Worm (Caenorhabditis elegans) whole organism, L1 larva: Measurements from ENCODE around the gene M03C11.9.

Experiments used
- C04F5.9 ChIP-seq: sonication (generic microtip); optimal IDR thresholded peaks from 2 replicates; lab custom pipeline; 2016; ENCODE audit warnings: missing genetic modification characterization, missing compliant biosample characterization
- C34B4.2 ChIP-seq: sonication (generic microtip); optimal IDR thresholded peaks from 2 replicates; lab custom pipeline; 2017; ENCODE audit warnings: mild to moderate bottlenecking, missing genetic modification characterization, missing compliant biosample characterization
- blmp-1 ChIP-seq: fragments of 150-350 bp; optimal IDR thresholded peaks from 2 replicates; lab custom pipeline; 2014; ENCODE audit warnings: missing biosample characterization, missing genetic modification characterization
- ceh-82 ChIP-seq, 3 experiments: fragments of 150-350 bp in 1 of 3; sonication (generic microtip) in 2 of 3; optimal IDR thresholded peaks; 2 replicates each; lab custom pipeline; 2014 to 2017; ENCODE audit warnings: missing biosample characterization in 3 of 3, missing genetic modification characterization in 3 of 3
- dpl-1 ChIP-seq, 3 experiments: fragments of 150-350 bp in 2 of 3; sonication (generic microtip) in 1 of 3; optimal IDR thresholded peaks; 2 replicates each; lab custom pipeline; 2014 to 2017; ENCODE audit warnings: missing biosample characterization in 3 of 3, missing genetic modification characterization in 3 of 3, missing genetic modification reagents in 3 of 3
- dsc-1 ChIP-seq: sonication (generic microtip); optimal IDR thresholded peaks from 2 replicates; lab custom pipeline; 2016; ENCODE audit warnings: mild to moderate bottlenecking, missing genetic modification characterization, missing compliant biosample characterization
- efl-1 ChIP-seq, 4 experiments: fragments of 150-350 bp; optimal IDR thresholded peaks in 3 of 4; peaks in 1 of 4; 1 replicate in 1 of 4; 2 replicates in 3 of 4; lab custom pipeline; 2014; ENCODE audit warnings: missing biosample characterization in 2 of 4, missing genetic modification characterization in 2 of 4, missing genetic modification reagents in 2 of 4
- efl-3 ChIP-seq: fragments of 200-800 bp; sonication (Bioruptor generic); optimal IDR thresholded peaks from 2 replicates; lab custom pipeline; 2018; ENCODE audit warnings: mild to moderate bottlenecking, missing genetic modification characterization, missing compliant biosample characterization
- elt-3 ChIP-seq, 6 experiments: fragments of 150-350 bp in 1 of 6; sonication (generic microtip); optimal IDR thresholded peaks; 2 replicates each; lab custom pipeline; 2017 to 2018; ENCODE audit warnings: missing biosample characterization in 6 of 6, missing genetic modification characterization in 6 of 6, inconsistent platforms in 1 of 6
- fkh-10 ChIP-seq: sonication (generic microtip); optimal IDR thresholded peaks from 2 replicates; lab custom pipeline; 2017; ENCODE audit warnings: missing biosample characterization, missing genetic modification reagents, missing genetic modification characterization
- fos-1 ChIP-seq: fragments of 150-350 bp; optimal IDR thresholded peaks from 2 replicates; lab custom pipeline; 2014; ENCODE audit warnings: missing biosample characterization, missing genetic modification characterization
- hlh-4 ChIP-seq: sonication (generic microtip); optimal IDR thresholded peaks from 2 replicates; lab custom pipeline; 2016; ENCODE audit warnings: mild to moderate bottlenecking, missing genetic modification characterization, missing compliant biosample characterization
- hpl-2 ChIP-seq: fragments of 150-350 bp; optimal IDR thresholded peaks from 2 replicates; lab custom pipeline; 2014; ENCODE audit warnings: missing biosample characterization, missing genetic modification reagents, missing genetic modification characterization
- isw-1 ChIP-seq: fragments of 200-800 bp; sonication (Bioruptor generic); IDR thresholded peaks from 2 replicates; pipeline ENCODE4 v1.3.6; 2022; ENCODE audit warnings: missing genetic modification characterization, missing compliant biosample characterization
- jun-1 ChIP-seq: fragments of 150-350 bp; optimal IDR thresholded peaks from 2 replicates; lab custom pipeline; 2014; ENCODE audit warnings: missing biosample characterization, missing genetic modification reagents, missing genetic modification characterization
- lin-14 ChIP-seq: fragments of 200-800 bp; sonication (Bioruptor generic); optimal IDR thresholded peaks from 2 replicates; lab custom pipeline; 2018; ENCODE audit warnings: mild to moderate bottlenecking, missing genetic modification characterization, moderate library complexity, missing compliant biosample characterization
- lin-15B ChIP-seq: fragments of 150-350 bp; sonication (generic microtip); optimal IDR thresholded peaks from 3 replicates; lab custom pipeline; 2014; ENCODE audit warnings: missing biosample characterization, missing genetic modification characterization
- lin-35 ChIP-seq, 2 experiments: fragments of 150-350 bp; optimal IDR thresholded peaks; 2 replicates each; lab custom pipeline; 2014; ENCODE audit warnings: missing biosample characterization in 2 of 2, missing genetic modification characterization in 2 of 2, missing genetic modification reagents in 2 of 2
- lin-39 ChIP-seq: fragments of 150-350 bp; optimal IDR thresholded peaks from 2 replicates; lab custom pipeline; 2014; ENCODE audit warnings: missing biosample characterization, missing genetic modification reagents, missing genetic modification characterization
- lir-3 ChIP-seq: sonication (generic microtip); optimal IDR thresholded peaks from 2 replicates; lab custom pipeline; 2016; ENCODE audit warnings: mild to moderate bottlenecking, missing genetic modification characterization, moderate library complexity, missing compliant biosample characterization; ENCODE audit not compliant: poor library complexity
- lsy-2 ChIP-seq, 2 experiments: fragments of 150-350 bp; optimal IDR thresholded peaks; 2 replicates each; lab custom pipeline; 2014; ENCODE audit warnings: missing biosample characterization in 2 of 2, missing genetic modification characterization in 2 of 2
- mep-1 ChIP-seq: fragments of 150-350 bp; optimal IDR thresholded peaks from 2 replicates; lab custom pipeline; 2014; ENCODE audit warnings: missing biosample characterization, missing genetic modification characterization
- nhr-12 ChIP-seq: sonication (generic microtip); optimal IDR thresholded peaks from 2 replicates; lab custom pipeline; 2017; ENCODE audit warnings: missing biosample characterization, missing genetic modification characterization
- nhr-237 ChIP-seq: fragments of 150-350 bp; optimal IDR thresholded peaks from 2 replicates; lab custom pipeline; 2014; ENCODE audit warnings: missing biosample characterization, missing genetic modification characterization
- nhr-71 ChIP-seq: sonication (generic microtip); optimal IDR thresholded peaks from 2 replicates; lab custom pipeline; 2016; ENCODE audit warnings: mild to moderate bottlenecking, missing genetic modification characterization, moderate library complexity, missing compliant biosample characterization
- nhr-76 ChIP-seq: sonication (generic microtip); optimal IDR thresholded peaks from 2 replicates; lab custom pipeline; 2017; ENCODE audit warnings: missing biosample characterization, missing genetic modification characterization
- nhr-85 ChIP-seq: sonication (generic microtip); peaks from one replicate; lab custom pipeline; 2016; ENCODE audit warnings: missing genetic modification characterization, inconsistent platforms, missing compliant biosample characterization
- pag-3 ChIP-seq: sonication (generic microtip); optimal IDR thresholded peaks from 2 replicates; lab custom pipeline; 2017; ENCODE audit warnings: missing genetic modification characterization, mild to moderate bottlenecking, missing compliant biosample characterization, antibody characterized with exemption, borderline replicate concordance; ENCODE audit not compliant: insufficient read depth
- pax-3 ChIP-seq: fragments of 200-800 bp; sonication (Bioruptor generic); optimal IDR thresholded peaks from 2 replicates; lab custom pipeline; 2018; ENCODE audit warnings: mild to moderate bottlenecking, missing genetic modification characterization, moderate library complexity, missing compliant biosample characterization
- pqm-1 ChIP-seq: sonication (generic microtip); optimal IDR thresholded peaks from 3 replicates; lab custom pipeline; 2017; ENCODE audit warnings: missing biosample characterization, missing genetic modification characterization
- rnt-1 ChIP-seq: sonication (generic microtip); optimal IDR thresholded peaks from 2 replicates; lab custom pipeline; 2016; ENCODE audit warnings: mild to moderate bottlenecking, missing genetic modification characterization, moderate library complexity, missing compliant biosample characterization
- skn-1 ChIP-seq: fragments of 150-350 bp; optimal IDR thresholded peaks from 2 replicates; lab custom pipeline; 2014; ENCODE audit warnings: missing biosample characterization, missing genetic modification characterization
- snpc-4 ChIP-seq: fragments of 150-350 bp; optimal IDR thresholded peaks from 2 replicates; lab custom pipeline; 2014; ENCODE audit warnings: missing biosample characterization, missing genetic modification characterization
- snu-23 ChIP-seq: sonication (generic microtip); optimal IDR thresholded peaks from 2 replicates; lab custom pipeline; 2016; ENCODE audit warnings: missing genetic modification characterization, missing compliant biosample characterization
- swsn-7 ChIP-seq: sonication (generic microtip); optimal IDR thresholded peaks from 2 replicates; lab custom pipeline; 2016; ENCODE audit warnings: missing genetic modification characterization, missing compliant biosample characterization
- tlp-1 ChIP-seq: fragments of 150-350 bp; optimal IDR thresholded peaks from 2 replicates; lab custom pipeline; 2014; ENCODE audit warnings: missing biosample characterization, missing genetic modification characterization
- unc-130 ChIP-seq: fragments of 150-350 bp; optimal IDR thresholded peaks from 2 replicates; lab custom pipeline; 2017; ENCODE audit warnings: missing biosample characterization, missing genetic modification characterization, inconsistent platforms

The M03C11.9 gene

ce11 chrIII:10383804-10384203 lies 7.7 kb downstream of the M03C11.9 start:
- TF ChIP-seq lir-3 (tag; lab: Kevin White, UChicago) (no peak), efl-1 (optimal IDR thresholded peaks at IDR 0.05; lab: Kevin White, UChicago) (no peak), efl-1 (GFP tag; optimal IDR thresholded peaks at IDR 0.05 in 1 of 2; lab: Kevin White, UChicago) (peak in 1 of 2 experiments; percentile 15), pqm-1 (no peak), nhr-76 (tag; lab: Kevin White, UChicago) (no peak)
- TF ChIP-seq, all 84 proteins: peak for 1

- TF ChIP-seq fos-1 (tag; lab: Kevin White, UChicago): no peak
- no peak for TF ChIP-seq hlh-4
- no peak for TF ChIP-seq nhr-237 (tag; lab: Kevin White, UChicago)
- no peak for TF ChIP-seq jun-1 (tag; lab: Kevin White, UChicago)
- TF ChIP-seq snpc-4 (tag; lab: Kevin White, UChicago): no peak
- no peak for TF ChIP-seq C34B4.2 (tag; lab: Kevin White, UChicago)
- no peak for TF ChIP-seq blmp-1 (tag; lab: Kevin White, UChicago)
- TF ChIP-seq efl-3: no peak
- no peak for TF ChIP-seq efl-1 (optimal IDR thresholded peaks at IDR 0.05; lab: Kevin White, UChicago)
- TF ChIP-seq efl-1 (GFP tag; optimal IDR thresholded peaks at IDR 0.05 in 1 of 2; lab: Kevin White, UChicago): no peak
- TF ChIP-seq C04F5.9 (tag; lab: Kevin White, UChicago): no peak
- TF ChIP-seq mep-1 (tag; lab: Kevin White, UChicago): no peak
- TF ChIP-seq skn-1: no peak
- TF ChIP-seq nhr-71: no peak
- TF ChIP-seq hpl-2 (GFP tag; lab: Kevin White, UChicago): no peak
- TF ChIP-seq fkh-10 (GFP tag; lab: Kevin White, UChicago): no peak
- TF ChIP-seq lin-39 (tag; lab: Kevin White, UChicago): no peak
- no peak for TF ChIP-seq unc-130 (tag; lab: Kevin White, UChicago)
- no peak for TF ChIP-seq elt-3 (tag; optimal IDR thresholded peaks at IDR 0.05; lab: Kevin White, UChicago)
- TF ChIP-seq nhr-12: no peak
These were observed 10.1 kb downstream of the M03C11.9 start, which contains the start of gene C38H2.2 for ce11 chrIII:10381473-10381872. Gene C38H2.2, plus strand, starts transcription at chrIII:10381773.

- peak in 1 of 3 experiments; percentile 9 for TF ChIP-seq dpl-1 (GFP tag; optimal IDR thresholded peaks at IDR 0.05; lab: Kevin White, UChicago)
- TF ChIP-seq pag-3 (tag; lab: Kevin White, UChicago): no peak
- no peak for TF ChIP-seq tlp-1 (tag; lab: Kevin White, UChicago)
- peak; percentile 84 for TF ChIP-seq blmp-1 (tag; lab: Kevin White, UChicago)
- peak; percentile 30 to 38 for TF ChIP-seq efl-1 (optimal IDR thresholded peaks at IDR 0.05; lab: Kevin White, UChicago)
- peak; percentile 17 to 85 for TF ChIP-seq efl-1 (GFP tag; optimal IDR thresholded peaks at IDR 0.05 in 1 of 2; lab: Kevin White, UChicago)
- TF ChIP-seq swsn-7: peak; percentile 16
- TF ChIP-seq nhr-85 (tag; lab: Kevin White, UChicago): peak; percentile 43
- peak in 1 of 3 experiments; percentile 9 for TF ChIP-seq ceh-82 (tag; optimal IDR thresholded peaks at IDR 0.05; lab: Kevin White, UChicago)
- peak; percentile 17 to 19 for TF ChIP-seq lsy-2 (tag; optimal IDR thresholded peaks at IDR 0.05; lab: Kevin White, UChicago)
- TF ChIP-seq snu-23: peak; percentile 23
- peak in 1 of 2 experiments; percentile 11 for TF ChIP-seq lin-35 (GFP tag; optimal IDR thresholded peaks at IDR 0.05; lab: Kevin White, UChicago)
- no peak for TF ChIP-seq pax-3 (tag; lab: Kevin White, UChicago)
- peak; percentile 35 for TF ChIP-seq mep-1 (tag; lab: Kevin White, UChicago)
- TF ChIP-seq lin-14: peak; percentile 62
These were observed 10.9 kb downstream of the M03C11.9 start for ce11 chrIII:10380640-10381039.

ce11 chrIII:10379632-10380031 lies 11.9 kb downstream of the M03C11.9 start:
- TF ChIP-seq dsc-1 (no peak), efl-1 (optimal IDR thresholded peaks at IDR 0.05; lab: Kevin White, UChicago) (peak in 1 of 2 experiments; percentile 21), efl-1 (GFP tag; optimal IDR thresholded peaks at IDR 0.05 in 1 of 2; lab: Kevin White, UChicago) (peak in 1 of 2 experiments; percentile 5), dpl-1 (GFP tag; optimal IDR thresholded peaks at IDR 0.05; lab: Kevin White, UChicago) (no peak), lin-15B (no peak), efl-3 (no peak), isw-1 (no peak), mep-1 (tag; lab: Kevin White, UChicago) (no peak), rnt-1 (peak; percentile 0), lin-14 (peak; percentile 71), lin-39 (tag; lab: Kevin White, UChicago) (no peak)
